Fruit fly (Drosophila melanogaster): ENCODE results near the gene alpha-Est6.

The alpha-Est6 gene

dm6 chr3R:7548808-7549744 lies 20.5 kb upstream of the alpha-Est6 start, which contains the start of gene alpha-Est1 (continued):
- TF ChIP-seq Hr78 (GFP tag; optimal IDR thresholded peaks at IDR 0.05) (peak in 1 of 2 experiments; percentile 15), sug (tag; optimal IDR thresholded peaks at IDR 0.05) (peak; percentile 94), ken (GFP tag; IDR thresholded peaks at IDR 0.05) (0 out of 3 replicates have a peak, but pooled peaks have one; percentile 22), CG16863 (GFP tag; optimal IDR thresholded peaks at IDR 0.05) (no peak), Jarid2 (GFP tag; optimal IDR thresholded peaks at IDR 0.05) (peak; percentile 50), CG2199 (GFP tag; IDR thresholded peaks at IDR 0.05) (0 out of 3 replicates have a peak, but pooled peaks have one; percentile 16), Dp (GFP tag; optimal IDR thresholded peaks at IDR 0.05) (peak; percentile 45), wdn (GFP tag; IDR thresholded peaks at IDR 0.05) (no peak), CG31365 (tag; optimal IDR thresholded peaks at IDR 0.05) (peak; percentile 89), ems (GFP tag; optimal IDR thresholded peaks at IDR 0.05) (no peak), stwl (tag; optimal IDR thresholded peaks at IDR 0.05) (peak; percentile 69), Atf6 (GFP tag; IDR thresholded peaks at IDR 0.05) (0 out of 2 replicates have a peak, but pooled peaks have one; percentile 25), chinmo (GFP tag; IDR thresholded peaks at IDR 0.05; ENCODE audit: partially characterized antibody) (peak; percentile 75; the same call in 2 of the 4 replicates), zen (tag; optimal IDR thresholded peaks at IDR 0.05) (peak; percentile 94), mirr (GFP tag; optimal IDR thresholded peaks at IDR 0.05) (peak; percentile 70), sob (GFP tag; IDR thresholded peaks at IDR 0.05) (no peak), rib (GFP tag; IDR thresholded peaks at IDR 0.05) (0 out of 2 replicates have a peak, but pooled peaks have one; percentile 11), ro (GFP tag; IDR thresholded peaks at IDR 0.05) (no peak), crp (GFP tag; optimal IDR thresholded peaks at IDR 0.05) (peak in 1 of 2 experiments; percentile 24)

- TF ChIP-seq lbe (GFP tag; optimal IDR thresholded peaks at IDR 0.05), result peak; percentile 22
- peak; percentile 36 for TF ChIP-seq Deaf1 (tag; optimal IDR thresholded peaks at IDR 0.05)
- peak in 1 of 2 experiments; percentile 75 for TF ChIP-seq crp (GFP tag; optimal IDR thresholded peaks at IDR 0.05)
- peak; percentile 24; the same call in 1 of the 2 replicates for TF ChIP-seq CG13287 (GFP tag; IDR thresholded peaks at IDR 0.05; ENCODE audit: partially characterized antibody)
- no peak for TF ChIP-seq Doc2 (GFP tag; IDR thresholded peaks at IDR 0.05)
- TF ChIP-seq sd (tag; optimal IDR thresholded peaks at IDR 0.05), result peak; percentile 36
- no peak for TF ChIP-seq NC2α (GFP tag; optimal IDR thresholded peaks at IDR 0.05)
- peak; percentile 50 for TF ChIP-seq CG3995 (GFP tag; optimal IDR thresholded peaks at IDR 0.05)
- no peak for TF ChIP-seq sug (tag; optimal IDR thresholded peaks at IDR 0.05)
- TF ChIP-seq CG8765 (GFP tag; IDR thresholded peaks at IDR 0.05), result no peak
- TF ChIP-seq CTCF (GFP tag; optimal IDR thresholded peaks at IDR 0.05), result no peak
- no peak for TF ChIP-seq Lim3 (GFP tag; IDR thresholded peaks at IDR 0.05)
- no peak for TF ChIP-seq CG12155 (GFP tag; optimal IDR thresholded peaks at IDR 0.05)
- no peak for TF ChIP-seq Doc3 (GFP tag; IDR thresholded peaks at IDR 0.05; ENCODE audit: partially characterized antibody)
- TF ChIP-seq HHEX (GFP tag; optimal IDR thresholded peaks at IDR 0.05), result no peak
- TF ChIP-seq CG14667 (GFP tag; IDR thresholded peaks at IDR 0.05), result no peak
- no peak for TF ChIP-seq z (GFP tag; IDR thresholded peaks at IDR 0.05)
- TF ChIP-seq CG15073 (GFP tag; optimal IDR thresholded peaks at IDR 0.05), result peak; percentile 90
- no peak for TF ChIP-seq CG6854 (GFP tag; optimal IDR thresholded peaks at IDR 0.05)
- peak in 1 of 2 experiments; percentile 38 for TF ChIP-seq Trl (optimal IDR thresholded peaks at IDR 0.05)
- no peak for TF ChIP-seq Trl (GFP tag; optimal IDR thresholded peaks at IDR 0.05)
- peak; percentile 21 for TF ChIP-seq Med (GFP tag)
- TF ChIP-seq emc (GFP tag; optimal IDR thresholded peaks at IDR 0.05), result no peak
- no peak for TF ChIP-seq Ets65A (GFP tag)
- peak; percentile 15; the same call in 1 of the 3 replicates for TF ChIP-seq CG34224 (GFP tag; IDR thresholded peaks at IDR 0.05; ENCODE audit: partially characterized antibody)
- TF ChIP-seq CG34422 (GFP tag; IDR thresholded peaks at IDR 0.05), result no peak
- TF ChIP-seq Sry-δ (GFP tag; optimal IDR thresholded peaks at IDR 0.05), result no peak
- TF ChIP-seq bowl (GFP tag; IDR thresholded peaks at IDR 0.05), result no peak
- no peak for TF ChIP-seq CG12071 (GFP tag; optimal IDR thresholded peaks at IDR 0.05)
- TF ChIP-seq chm (GFP tag; IDR thresholded peaks at IDR 0.05), result no peak
Measured at dm6 chr3R:7541145-7541860, 12.7 kb upstream of the alpha-Est6 start, which contains the start of the genes alpha-Est3 and alpha-Est2. TSS of gene alpha-Est3 (minus strand) at chr3R:7541631. TSS of gene alpha-Est2 (plus strand) at chr3R:7541810.
